Fruit fly (Drosophila melanogaster) whole organism, embryonic: Measurements from ENCODE around the gene CG10431.

ENCODE experiments used
- Atf6 ChIP-seq: fragments of 200-800 bp; sonication (Bioruptor generic); IDR thresholded peaks from 2 replicates; pipeline ENCODE4 v1.3.6; 2022; ENCODE audit warnings: missing biosample characterization, missing genetic modification characterization
- CG10267 ChIP-seq: fragments of 200-800 bp; sonication (Bioruptor generic); optimal IDR thresholded peaks from 2 replicates; lab custom pipeline; 2018; ENCODE audit warnings: missing biosample characterization, mild to moderate bottlenecking, missing genetic modification characterization, moderate library complexity
- CG10462 ChIP-seq: fragments of 200-800 bp; sonication (Bioruptor generic); optimal IDR thresholded peaks from 2 replicates; lab custom pipeline; 2016; ENCODE audit warnings: missing biosample characterization, missing genetic modification characterization
- CG10543 ChIP-seq: fragments of 200-800 bp; sonication (Bioruptor generic); optimal IDR thresholded peaks from 3 replicates; lab custom pipeline; 2017; ENCODE audit warnings: missing biosample characterization, mild to moderate bottlenecking, missing genetic modification characterization, moderate library complexity
- CG12236 ChIP-seq: fragments of 200-800 bp; sonication (Bioruptor generic); optimal IDR thresholded peaks from 2 replicates; lab custom pipeline; 2016; ENCODE audit warnings: missing biosample characterization, missing genetic modification characterization
- CG13287 ChIP-seq: fragments of 200-800 bp; sonication (Bioruptor generic); IDR thresholded peaks from 2 replicates; pipeline ENCODE4 v1.3.6; 2022; ENCODE audit warnings: missing biosample characterization, missing genetic modification characterization; ENCODE audit not compliant: partially characterized antibody
- CG13296 ChIP-seq: fragments of 200-800 bp; sonication (Bioruptor generic); optimal IDR thresholded peaks from 3 replicates; lab custom pipeline; 2018; ENCODE audit warnings: missing biosample characterization, mild to moderate bottlenecking, missing genetic modification characterization
- CG13894 ChIP-seq: fragments of 200-800 bp; sonication (Bioruptor generic); optimal IDR thresholded peaks from 3 replicates; lab custom pipeline; 2018; ENCODE audit warnings: missing biosample characterization, mild to moderate bottlenecking, missing genetic modification characterization, moderate library complexity
- CG17361 ChIP-seq: fragments of 200-800 bp; sonication (Bioruptor generic); IDR thresholded peaks from 3 replicates; pipeline ENCODE4 v1.3.6; 2022; ENCODE audit warnings: missing biosample characterization, missing genetic modification characterization
- CG1832 ChIP-seq: fragments of 200-800 bp; sonication (Bioruptor generic); optimal IDR thresholded peaks from 2 replicates; lab custom pipeline; 2017; ENCODE audit warnings: missing biosample characterization, mild to moderate bottlenecking, missing genetic modification characterization, inconsistent platforms
- CG2678 ChIP-seq: fragments of 200-800 bp; sonication (Bioruptor generic); optimal IDR thresholded peaks from 3 replicates; lab custom pipeline; 2019; ENCODE audit warnings: missing biosample characterization, mild to moderate bottlenecking, missing genetic modification characterization, moderate library complexity
- CG3065 ChIP-seq: fragments of 200-800 bp; sonication (Bioruptor generic); optimal IDR thresholded peaks from 2 replicates; lab custom pipeline; 2016; ENCODE audit warnings: missing biosample characterization, missing genetic modification characterization
- CG3407 ChIP-seq: fragments of 200-800 bp; sonication (Bioruptor generic); optimal IDR thresholded peaks from 2 replicates; lab custom pipeline; 2018; ENCODE audit warnings: missing biosample characterization, mild to moderate bottlenecking, missing genetic modification characterization
- CG42726 ChIP-seq: fragments of 200-800 bp; sonication (Bioruptor generic); IDR thresholded peaks from 2 replicates; pipeline ENCODE4 v1.3.6; 2022; ENCODE audit warnings: missing biosample characterization, missing genetic modification characterization; ENCODE audit not compliant: partially characterized antibody
- CG5180 ChIP-seq: fragments of 200-800 bp; sonication (Bioruptor generic); optimal IDR thresholded peaks from 3 replicates; lab custom pipeline; 2017; ENCODE audit warnings: missing biosample characterization, missing genetic modification characterization, mild to moderate bottlenecking, moderate library complexity, missing genetic modification reagents
- CG6689 ChIP-seq: fragments of 200-800 bp; sonication (Bioruptor generic); IDR thresholded peaks from 2 replicates; pipeline ENCODE4 v1.3.6; 2022; ENCODE audit warnings: missing biosample characterization, missing genetic modification characterization
- CG6791 ChIP-seq: fragments of 200-800 bp; sonication (Bioruptor generic); IDR thresholded peaks from 3 replicates; pipeline ENCODE4 v1.3.6; 2022; ENCODE audit warnings: missing biosample characterization, missing genetic modification characterization; ENCODE audit not compliant: partially characterized antibody
- CrebB ChIP-seq: fragments of 200-800 bp; sonication (Bioruptor generic); optimal IDR thresholded peaks from 3 replicates; lab custom pipeline; 2018; ENCODE audit warnings: missing biosample characterization, mild to moderate bottlenecking, missing genetic modification characterization
- Dek ChIP-seq: fragments of 200-800 bp; sonication (Bioruptor generic); optimal IDR thresholded peaks from 3 replicates; lab custom pipeline; 2019; ENCODE audit warnings: missing biosample characterization, mild to moderate bottlenecking, missing genetic modification characterization, moderate library complexity
- Ets97D ChIP-seq: fragments of 200-800 bp; sonication (Bioruptor generic); optimal IDR thresholded peaks from 3 replicates; lab custom pipeline; 2016; ENCODE audit warnings: missing biosample characterization, missing genetic modification characterization
- Hey ChIP-seq: fragments of 200-800 bp; sonication (Bioruptor generic); optimal IDR thresholded peaks from 3 replicates; lab custom pipeline; 2018; ENCODE audit warnings: missing biosample characterization, mild to moderate bottlenecking, missing genetic modification characterization
- Jarid2 ChIP-seq: fragments of 200-800 bp; sonication (Bioruptor generic); optimal IDR thresholded peaks from 3 replicates; lab custom pipeline; 2017; ENCODE audit warnings: mild to moderate bottlenecking, missing biosample characterization, missing genetic modification reagents, missing genetic modification characterization
- Med ChIP-seq: fragments of 200-800 bp; sonication (Bioruptor generic); peaks from one replicate; lab custom pipeline; 2016; ENCODE audit warnings: missing biosample characterization, missing genetic modification characterization, mild to moderate bottlenecking, inconsistent platforms, moderate library complexity
- Oli ChIP-seq: fragments of 200-800 bp; sonication (Bioruptor generic); optimal IDR thresholded peaks from 2 replicates; lab custom pipeline; 2018; ENCODE audit warnings: missing biosample characterization, mild to moderate bottlenecking, missing genetic modification characterization, moderate library complexity
- ara ChIP-seq: fragments of 200-800 bp; sonication (Bioruptor generic); IDR thresholded peaks from 2 replicates; pipeline ENCODE4 v1.3.6; 2022; ENCODE audit warnings: missing biosample characterization, missing genetic modification characterization
- ash1 ChIP-seq: fragments of 200-800 bp; sonication (Bioruptor generic); optimal IDR thresholded peaks from 2 replicates; lab custom pipeline; 2018; ENCODE audit warnings: missing biosample characterization, mild to moderate bottlenecking, missing genetic modification characterization
- bbx ChIP-seq: fragments of 200-800 bp; sonication (Bioruptor generic); IDR thresholded peaks from 2 replicates; pipeline ENCODE4 v1.3.6; 2022; ENCODE audit warnings: missing biosample characterization, missing genetic modification characterization; ENCODE audit not compliant: partially characterized antibody
- bcd ChIP-seq: fragments of 200-800 bp; sonication (Bioruptor generic); optimal IDR thresholded peaks from 2 replicates; lab custom pipeline; 2017; ENCODE audit warnings: missing biosample characterization, mild to moderate bottlenecking, missing genetic modification characterization
- bowl ChIP-seq: fragments of 200-800 bp; sonication (Bioruptor generic); IDR thresholded peaks from 2 replicates; pipeline ENCODE4 v1.3.6; 2022; ENCODE audit warnings: missing biosample characterization, missing genetic modification characterization
- btn ChIP-seq: fragments of 200-800 bp; sonication (Bioruptor generic); optimal IDR thresholded peaks from 2 replicates; lab custom pipeline; 2016; ENCODE audit warnings: missing biosample characterization, missing genetic modification characterization
- caup ChIP-seq: fragments of 200-800 bp; sonication (Bioruptor generic); optimal IDR thresholded peaks from 3 replicates; lab custom pipeline; 2017; ENCODE audit warnings: missing biosample characterization, mild to moderate bottlenecking, missing genetic modification characterization, moderate library complexity; ENCODE audit not compliant: severe bottlenecking
- danr ChIP-seq: fragments of 200-800 bp; sonication (Bioruptor generic); IDR thresholded peaks from 2 replicates; pipeline ENCODE4 v1.3.6; 2022; ENCODE audit warnings: missing biosample characterization, missing genetic modification characterization
- fd102C ChIP-seq: fragments of 200-800 bp; sonication (Bioruptor generic); optimal IDR thresholded peaks from 2 replicates; lab custom pipeline; 2018; ENCODE audit warnings: missing biosample characterization, mild to moderate bottlenecking, missing genetic modification characterization, moderate library complexity
- ftz-f1 ChIP-seq: fragments of 200-800 bp; sonication (Bioruptor generic); optimal IDR thresholded peaks from 2 replicates; lab custom pipeline; 2016; ENCODE audit warnings: missing biosample characterization, missing genetic modification characterization
- fu2 ChIP-seq: fragments of 200-800 bp; sonication (Bioruptor generic); optimal IDR thresholded peaks from 2 replicates; lab custom pipeline; 2016; ENCODE audit warnings: missing biosample characterization, missing genetic modification characterization
- gce ChIP-seq: fragments of 200-800 bp; sonication (Bioruptor generic); IDR thresholded peaks from 3 replicates; pipeline ENCODE4 v1.3.6; 2022; ENCODE audit warnings: missing biosample characterization, missing genetic modification characterization
- gcm ChIP-seq: fragments of 200-800 bp; sonication (Bioruptor generic); optimal IDR thresholded peaks from 2 replicates; lab custom pipeline; 2019; ENCODE audit warnings: missing biosample characterization, mild to moderate bottlenecking, missing genetic modification characterization, moderate library complexity
- gro ChIP-seq: fragments of 200-800 bp; sonication (Bioruptor generic); optimal IDR thresholded peaks from 2 replicates; lab custom pipeline; 2016; ENCODE audit warnings: missing biosample characterization, missing genetic modification characterization
- hb ChIP-seq: fragments of 200-800 bp; sonication (Bioruptor generic); IDR thresholded peaks from 3 replicates; pipeline ENCODE4 v1.3.6; 2022; ENCODE audit warnings: missing biosample characterization, missing genetic modification characterization; ENCODE audit not compliant: partially characterized antibody
- hkb ChIP-seq, 2 experiments: fragments of 200-800 bp in 1 of 2; fragments of >200 bp in 1 of 2; sonication (Bioruptor generic) in 1 of 2; IDR thresholded peaks in 1 of 2; optimal IDR thresholded peaks in 1 of 2; 2 replicates each; pipeline versions ENCODE4 v1.3.6 to Lab custom; 2017 to 2022; ENCODE audit warnings: missing biosample characterization in 1 of 2, missing genetic modification characterization in 1 of 2
- lab ChIP-seq: fragments of 200-800 bp; sonication (Bioruptor generic); optimal IDR thresholded peaks from 3 replicates; lab custom pipeline; 2017; ENCODE audit warnings: missing biosample characterization, missing genetic modification characterization, mild to moderate bottlenecking, moderate library complexity, missing genetic modification reagents
- lilli ChIP-seq: fragments of 200-800 bp; sonication (Bioruptor generic); optimal IDR thresholded peaks from 3 replicates; lab custom pipeline; 2016; ENCODE audit warnings: missing biosample characterization, missing genetic modification characterization
- mld ChIP-seq: fragments of 200-800 bp; sonication (Bioruptor generic); IDR thresholded peaks from 3 replicates; pipeline ENCODE4 v1.3.6; 2022; ENCODE audit warnings: missing biosample characterization, missing genetic modification characterization; ENCODE audit not compliant: partially characterized antibody
- nerfin-2 ChIP-seq: fragments of 200-800 bp; sonication (Bioruptor generic); IDR thresholded peaks from 2 replicates; pipeline ENCODE4 v1.3.6; 2022; ENCODE audit warnings: missing biosample characterization, missing genetic modification characterization; ENCODE audit not compliant: partially characterized antibody
- pfk ChIP-seq: fragments of 200-800 bp; sonication (Bioruptor generic); optimal IDR thresholded peaks from 2 replicates; lab custom pipeline; 2018; ENCODE audit warnings: missing biosample characterization, mild to moderate bottlenecking, missing genetic modification characterization, moderate library complexity
- pros ChIP-seq: fragments of 200-800 bp; sonication (Bioruptor generic); optimal IDR thresholded peaks from 3 replicates; lab custom pipeline; 2019; ENCODE audit warnings: missing biosample characterization, mild to moderate bottlenecking, missing genetic modification characterization, moderate library complexity
- scrt ChIP-seq: fragments of 200-800 bp; sonication (Bioruptor generic); optimal IDR thresholded peaks from 2 replicates; lab custom pipeline; 2018; ENCODE audit warnings: missing biosample characterization, mild to moderate bottlenecking, missing genetic modification characterization, moderate library complexity
- sens-2 ChIP-seq: fragments of 200-800 bp; sonication (Bioruptor generic); IDR thresholded peaks from 2 replicates; pipeline ENCODE4 v1.3.6; 2022; ENCODE audit warnings: missing biosample characterization, missing genetic modification characterization
- yki ChIP-seq: fragments of >200 bp; optimal IDR thresholded peaks from 3 replicates; lab custom pipeline; 2018

The CG10431 gene

dm6 chr2L:18954255-18954715 is 20.2 kb upstream of the CG10431 start, which contains the start of gene CG10621 (continued):
- peak; percentile 22; the same call in 1 of the 2 replicates for TF ChIP-seq nerfin-2
- no peak for TF ChIP-seq pros (GFP tag; lab: Kevin White, UChicago)
- no peak for TF ChIP-seq danr (GFP tag; lab: Robert Waterston, UW)
- no peak for TF ChIP-seq hb (GFP tag; lab: Robert Waterston, UW)
- no peak for TF ChIP-seq CG2678 (tag; lab: Kevin White, UChicago)
- peak; percentile 33 for TF ChIP-seq caup (GFP tag; lab: Kevin White, UChicago)
- TF ChIP-seq ash1: no peak
- TF ChIP-seq CG13287 (GFP tag; lab: Robert Waterston, UW): peak; percentile 29; the same call in 1 of the 2 replicates
- TF ChIP-seq bcd (GFP tag; lab: Kevin White, UChicago): no peak
- TF ChIP-seq CG17361 (GFP tag; lab: Robert Waterston, UW): 0 out of 3 replicates have a peak, but pooled peaks have one; percentile 6
- no peak for TF ChIP-seq CG6689 (GFP tag; lab: Robert Waterston, UW)
- peak; percentile 35 for TF ChIP-seq lab (GFP tag; lab: Kevin White, UChicago)
- TF ChIP-seq CG13296 (GFP tag; lab: Kevin White, UChicago): peak; percentile 1
- peak; percentile 58 for TF ChIP-seq Med (GFP tag; lab: Kevin White, UChicago)
- TF ChIP-seq ara (GFP tag; lab: Robert Waterston, UW): no peak
- peak; percentile 3 for TF ChIP-seq CrebB (tag; lab: Kevin White, UChicago)
- no peak for TF ChIP-seq bbx (GFP tag; lab: Robert Waterston, UW)
- no peak for TF ChIP-seq Oli
- peak; percentile 37 for TF ChIP-seq gro (GFP tag; lab: Kevin White, UChicago)
- TF ChIP-seq CG10267 (tag; lab: Kevin White, UChicago): no peak
- TF ChIP-seq ftz-f1 (GFP tag; lab: Kevin White, UChicago): peak; percentile 74
- no peak for TF ChIP-seq Ets97D
- TF ChIP-seq Hey (tag; lab: Kevin White, UChicago): peak; percentile 68
- no peak for TF ChIP-seq sens-2 (GFP tag; lab: Robert Waterston, UW)
- TF ChIP-seq mld (GFP tag; lab: Robert Waterston, UW): no peak
- TF ChIP-seq yki: no peak
- no peak for TF ChIP-seq CG3065 (GFP tag; lab: Kevin White, UChicago)
- peak; percentile 24 for TF ChIP-seq CG13894 (tag; lab: Kevin White, UChicago)
- no peak for TF ChIP-seq CG10462 (GFP tag; lab: Kevin White, UChicago)
- TF ChIP-seq gcm (GFP tag; lab: Kevin White, UChicago): no peak
- no peak for TF ChIP-seq Dek (tag; lab: Kevin White, UChicago)
- TF ChIP-seq lilli (GFP tag; lab: Kevin White, UChicago): peak; percentile 54
- no peak for TF ChIP-seq gce (GFP tag; lab: Robert Waterston, UW)
- no peak for TF ChIP-seq CG6791 (GFP tag; lab: Robert Waterston, UW)
- TF ChIP-seq Atf6 (GFP tag; lab: Robert Waterston, UW): peak; percentile 44; the same call in 1 of the 2 replicates
- no peak for TF ChIP-seq CG1832
- TF ChIP-seq scrt (GFP tag; lab: Kevin White, UChicago): peak; percentile 8
- no peak for TF ChIP-seq CG3407 (GFP tag; lab: Kevin White, UChicago)
- TF ChIP-seq fd102C: no peak
- no peak for TF ChIP-seq btn
- 0 out of 2 replicates have a peak, but pooled peaks have one; percentile 14 for TF ChIP-seq bowl (GFP tag; lab: Robert Waterston, UW)
- no peak for TF ChIP-seq hkb (optimal IDR thresholded peaks at IDR 0.05; lab: Kevin White, UChicago)
- TF ChIP-seq hkb (GFP tag; IDR thresholded peaks at IDR 0.05; lab: Robert Waterston, UW): no peak
- peak; percentile 73 for TF ChIP-seq CG10543 (GFP tag; lab: Kevin White, UChicago)
- TF ChIP-seq pfk (GFP tag; lab: Kevin White, UChicago): peak; percentile 37
- peak; percentile 13 for TF ChIP-seq Jarid2 (GFP tag; lab: Kevin White, UChicago)
- TF ChIP-seq CG42726: no peak
- no peak for TF ChIP-seq CG5180
- no peak for TF ChIP-seq CG12236 (GFP tag; lab: Kevin White, UChicago)
- no peak for TF ChIP-seq fu2 (GFP tag; lab: Kevin White, UChicago)
